Fruit fly (Drosophila melanogaster) Kc167 (cell line): ENCODE data around the gene CG14546.

Experiments
- Sin3A ChIP-seq: fragments of >200 bp; optimal IDR thresholded peaks from 2 replicates; lab custom pipeline; 2018; ENCODE audit warnings: missing external identifiers
- h ChIP-seq: fragments of >200 bp; optimal IDR thresholded peaks from 3 replicates; lab custom pipeline; 2018; ENCODE audit warnings: missing external identifiers
- insv ChIP-seq: fragments of >200 bp; optimal IDR thresholded peaks from 3 replicates; lab custom pipeline; 2018; ENCODE audit warnings: missing external identifiers
- psq ChIP-seq: fragments of >200 bp; optimal IDR thresholded peaks from 2 replicates; lab custom pipeline; 2017; ENCODE audit warnings: missing external identifiers

- TF ChIP-seq psq (lab: Kevin White, UChicago) (no peak), h (no peak), insv (no peak), Sin3A (lab: Kevin White, UChicago) (no peak)
These were observed 38.1 kb downstream of the CG14546 start for dm6 chr3R:25884301-25884700.
